Fruit fly (Drosophila melanogaster) whole organism, embryonic: Measurements from ENCODE around the gene ova.
A peak's percentile ranks its signal among the peaks of the same experiment; 100 is the strongest.

Experiments used
- Ada2b ChIP-seq: fragments of 200-800 bp; sonication (Bioruptor generic); IDR thresholded peaks from 2 replicates; pipeline ENCODE4 v1.3.6; 2022; ENCODE audit warnings: missing biosample characterization, missing genetic modification characterization
- Antp ChIP-seq: fragments of 200-800 bp; sonication (Bioruptor generic); optimal IDR thresholded peaks from 3 replicates; lab custom pipeline; 2016; ENCODE audit warnings: missing biosample characterization, missing genetic modification characterization
- CG10366 ChIP-seq: fragments of 200-800 bp; sonication (Bioruptor generic); IDR thresholded peaks from 2 replicates; pipeline ENCODE4 v1.3.6; 2022; ENCODE audit warnings: missing biosample characterization, missing genetic modification characterization
- CG12659 ChIP-seq: fragments of 200-800 bp; sonication (Bioruptor generic); optimal IDR thresholded peaks from 3 replicates; lab custom pipeline; 2017; ENCODE audit warnings: mild to moderate bottlenecking, missing biosample characterization, missing genetic modification reagents, missing genetic modification characterization
- CG14014 ChIP-seq: fragments of 200-800 bp; sonication (Bioruptor generic); IDR thresholded peaks from 2 replicates; pipeline ENCODE4 v1.3.6; 2022; ENCODE audit warnings: missing biosample characterization, missing genetic modification characterization
- CG1603 ChIP-seq: fragments of 200-800 bp; sonication (Bioruptor generic); optimal IDR thresholded peaks from 2 replicates; lab custom pipeline; 2019; ENCODE audit warnings: missing biosample characterization, mild to moderate bottlenecking, missing genetic modification characterization, moderate library complexity
- CG31388 ChIP-seq: fragments of 200-800 bp; sonication (Bioruptor generic); optimal IDR thresholded peaks from 2 replicates; lab custom pipeline; 2016; ENCODE audit warnings: missing biosample characterization, missing genetic modification characterization
- CG31441 ChIP-seq: fragments of 200-800 bp; sonication (Bioruptor generic); IDR thresholded peaks from 2 replicates; pipeline ENCODE4 v1.3.6; 2022; ENCODE audit warnings: missing biosample characterization, missing genetic modification characterization
- CG4730 ChIP-seq: fragments of 200-800 bp; sonication (Bioruptor generic); IDR thresholded peaks from 2 replicates; pipeline ENCODE4 v1.3.6; 2022; ENCODE audit warnings: missing biosample characterization, missing genetic modification characterization
- CG6765 ChIP-seq: fragments of 200-800 bp; sonication (Bioruptor generic); optimal IDR thresholded peaks from 3 replicates; lab custom pipeline; 2017; ENCODE audit warnings: missing biosample characterization, mild to moderate bottlenecking, missing genetic modification characterization
- CG6854 ChIP-seq: fragments of 200-800 bp; sonication (Bioruptor generic); optimal IDR thresholded peaks from 3 replicates; lab custom pipeline; 2017; ENCODE audit warnings: missing biosample characterization, mild to moderate bottlenecking, missing genetic modification characterization
- CG7928 ChIP-seq: fragments of 200-800 bp; sonication (Bioruptor generic); optimal IDR thresholded peaks from 2 replicates; lab custom pipeline; 2017; ENCODE audit warnings: missing biosample characterization, mild to moderate bottlenecking, missing genetic modification characterization
- CG8281 ChIP-seq: fragments of 200-800 bp; sonication (Bioruptor generic); optimal IDR thresholded peaks from 2 replicates; lab custom pipeline; 2018; ENCODE audit warnings: missing biosample characterization, mild to moderate bottlenecking, missing genetic modification characterization, moderate library complexity
- CG8388 ChIP-seq: fragments of 200-800 bp; sonication (Bioruptor generic); optimal IDR thresholded peaks from 2 replicates; lab custom pipeline; 2019; ENCODE audit warnings: missing biosample characterization, mild to moderate bottlenecking, missing genetic modification characterization, moderate library complexity
- CG8478 ChIP-seq: fragments of >200 bp; optimal IDR thresholded peaks from 2 replicates; lab custom pipeline; 2018
- CoRest ChIP-seq: fragments of 200-800 bp; sonication (Bioruptor generic); optimal IDR thresholded peaks from 3 replicates; lab custom pipeline; 2018; ENCODE audit warnings: missing biosample characterization, mild to moderate bottlenecking, missing genetic modification characterization, moderate library complexity
- Deaf1 ChIP-seq: fragments of 200-800 bp; optimal IDR thresholded peaks from 3 replicates; lab custom pipeline; 2019; ENCODE audit warnings: missing biosample characterization, mild to moderate bottlenecking, missing genetic modification characterization, moderate library complexity
- E2f2 ChIP-seq: fragments of 200-800 bp; sonication (Bioruptor generic); IDR thresholded peaks from 2 replicates; pipeline ENCODE4 v1.3.6; 2022; ENCODE audit warnings: missing biosample characterization, missing genetic modification characterization
- Fer1 ChIP-seq: fragments of 200-800 bp; sonication (Bioruptor generic); optimal IDR thresholded peaks from 2 replicates; lab custom pipeline; 2017; ENCODE audit warnings: missing biosample characterization, mild to moderate bottlenecking, missing genetic modification characterization
- HLH54F ChIP-seq: fragments of 200-800 bp; sonication (Bioruptor generic); optimal IDR thresholded peaks from 3 replicates; lab custom pipeline; 2016; ENCODE audit warnings: missing biosample characterization, missing genetic modification characterization
- Hand ChIP-seq: fragments of 200-800 bp; sonication (Bioruptor generic); optimal IDR thresholded peaks from 2 replicates; lab custom pipeline; 2017; ENCODE audit warnings: mild to moderate bottlenecking, missing biosample characterization, missing genetic modification reagents, missing genetic modification characterization
- Hr51 ChIP-seq, 2 experiments: fragments of 200-800 bp; sonication (Bioruptor generic); optimal IDR thresholded peaks; 2 replicates in 1 of 2; 3 replicates in 1 of 2; lab custom pipeline; 2016 to 2018; ENCODE audit warnings: missing biosample characterization in 2 of 2, missing genetic modification characterization in 2 of 2, mild to moderate bottlenecking in 1 of 2, moderate library complexity in 1 of 2
- Hsf ChIP-seq: fragments of 200-800 bp; sonication (Bioruptor generic); optimal IDR thresholded peaks from 3 replicates; lab custom pipeline; 2016; ENCODE audit warnings: missing biosample characterization, missing genetic modification characterization
- Lim3 ChIP-seq: fragments of 200-800 bp; sonication (Bioruptor generic); IDR thresholded peaks from 2 replicates; pipeline ENCODE4 v1.3.6; 2022; ENCODE audit warnings: missing biosample characterization, missing genetic modification characterization
- Lpt ChIP-seq: fragments of >200 bp; optimal IDR thresholded peaks from 2 replicates; lab custom pipeline; 2018; ENCODE audit warnings: missing biosample characterization, missing genetic modification characterization
- Nf-YA ChIP-seq: fragments of 200-800 bp; sonication (Bioruptor generic); IDR thresholded peaks from 2 replicates; pipeline ENCODE4 v1.3.6; 2022; ENCODE audit warnings: missing biosample characterization, missing genetic modification characterization
- NfI ChIP-seq: fragments of 200-800 bp; sonication (Bioruptor generic); optimal IDR thresholded peaks from 3 replicates; lab custom pipeline; 2018; ENCODE audit warnings: missing biosample characterization, mild to moderate bottlenecking, missing genetic modification characterization, moderate library complexity
- Optix ChIP-seq: fragments of 200-800 bp; sonication (Bioruptor generic); IDR thresholded peaks from 3 replicates; pipeline ENCODE4 v1.3.6; 2022; ENCODE audit warnings: missing biosample characterization, missing genetic modification characterization
- Ravus ChIP-seq: fragments of 200-800 bp; sonication (Bioruptor generic); IDR thresholded peaks from 2 replicates; pipeline ENCODE4 v1.3.6; 2022; ENCODE audit warnings: missing biosample characterization, missing genetic modification characterization
- Sry-δ ChIP-seq: fragments of 200-800 bp; sonication (Bioruptor generic); optimal IDR thresholded peaks from 2 replicates; lab custom pipeline; 2016; ENCODE audit warnings: missing biosample characterization, missing genetic modification characterization
- Vsx1 ChIP-seq: fragments of 200-800 bp; sonication (Bioruptor generic); optimal IDR thresholded peaks from 2 replicates; lab custom pipeline; 2017; ENCODE audit warnings: missing biosample characterization, mild to moderate bottlenecking, missing genetic modification characterization, missing genetic modification reagents
- bab2 ChIP-seq: fragments of 200-800 bp; sonication (Bioruptor generic); optimal IDR thresholded peaks from 2 replicates; lab custom pipeline; 2016; ENCODE audit warnings: missing biosample characterization, missing genetic modification characterization
- chinmo ChIP-seq: fragments of 200-800 bp; sonication (Bioruptor generic); IDR thresholded peaks from 4 replicates; pipeline ENCODE4 v1.3.6; 2022; ENCODE audit warnings: missing biosample characterization, missing genetic modification characterization; ENCODE audit not compliant: partially characterized antibody
- ems ChIP-seq: fragments of 200-800 bp; sonication (Bioruptor generic); optimal IDR thresholded peaks from 3 replicates; lab custom pipeline; 2016; ENCODE audit warnings: missing biosample characterization, missing genetic modification characterization
- fd102C ChIP-seq: fragments of 200-800 bp; sonication (Bioruptor generic); optimal IDR thresholded peaks from 2 replicates; lab custom pipeline; 2018; ENCODE audit warnings: missing biosample characterization, mild to moderate bottlenecking, missing genetic modification characterization, moderate library complexity
- ftz-f1 ChIP-seq: fragments of 200-800 bp; sonication (Bioruptor generic); optimal IDR thresholded peaks from 2 replicates; lab custom pipeline; 2016; ENCODE audit warnings: missing biosample characterization, missing genetic modification characterization
- gcm2 ChIP-seq: fragments of 200-800 bp; sonication (Bioruptor generic); optimal IDR thresholded peaks from 2 replicates; lab custom pipeline; 2016; ENCODE audit warnings: missing biosample characterization, missing genetic modification characterization
- grn ChIP-seq: fragments of 200-800 bp; sonication (Bioruptor generic); optimal IDR thresholded peaks from 3 replicates; lab custom pipeline; 2017; ENCODE audit warnings: missing biosample characterization, missing genetic modification characterization
- kay ChIP-seq: fragments of 200-800 bp; sonication (Bioruptor generic); optimal IDR thresholded peaks from 2 replicates; lab custom pipeline; 2016; ENCODE audit warnings: missing biosample characterization, missing genetic modification characterization
- klu ChIP-seq: fragments of 200-800 bp; sonication (Bioruptor generic); IDR thresholded peaks from 2 replicates; pipeline ENCODE4 v1.3.6; 2022; ENCODE audit warnings: missing biosample characterization, missing genetic modification characterization
- lmd ChIP-seq: fragments of 200-800 bp; sonication (Bioruptor generic); IDR thresholded peaks from 2 replicates; pipeline ENCODE4 v1.3.6; 2022; ENCODE audit warnings: missing biosample characterization, missing genetic modification characterization
- mam ChIP-seq: fragments of 200-800 bp; sonication (Bioruptor generic); optimal IDR thresholded peaks from 3 replicates; lab custom pipeline; 2016; ENCODE audit warnings: missing biosample characterization, missing genetic modification characterization
- nau ChIP-seq: fragments of 200-800 bp; sonication (Bioruptor generic); optimal IDR thresholded peaks from 3 replicates; lab custom pipeline; 2017; ENCODE audit warnings: missing biosample characterization, mild to moderate bottlenecking, missing genetic modification characterization, missing genetic modification reagents
- odd ChIP-seq: fragments of 200-800 bp; sonication (Bioruptor generic); optimal IDR thresholded peaks from 2 replicates; lab custom pipeline; 2017; ENCODE audit warnings: missing biosample characterization, mild to moderate bottlenecking, missing genetic modification characterization
- org-1 ChIP-seq: fragments of 200-800 bp; sonication (Bioruptor generic); optimal IDR thresholded peaks from 2 replicates; lab custom pipeline; 2017; ENCODE audit warnings: missing biosample characterization, missing genetic modification characterization
- pho ChIP-seq: fragments of 200-800 bp; sonication (Bioruptor generic); optimal IDR thresholded peaks from 2 replicates; lab custom pipeline; 2016; ENCODE audit warnings: missing biosample characterization, missing genetic modification characterization
- psq ChIP-seq: fragments of 200-800 bp; sonication (Bioruptor generic); optimal IDR thresholded peaks from 2 replicates; lab custom pipeline; 2017; ENCODE audit warnings: missing biosample characterization, missing genetic modification characterization
- sima ChIP-seq: fragments of 200-800 bp; sonication (Bioruptor generic); optimal IDR thresholded peaks from 2 replicates; lab custom pipeline; 2016; ENCODE audit warnings: missing biosample characterization, missing genetic modification characterization
- slbo ChIP-seq: fragments of 200-800 bp; sonication (Bioruptor generic); IDR thresholded peaks from 2 replicates; pipeline ENCODE4 v1.3.6; 2022; ENCODE audit warnings: missing biosample characterization, missing genetic modification characterization
- tup ChIP-seq: fragments of 200-800 bp; sonication (Bioruptor generic); optimal IDR thresholded peaks from 2 replicates; lab custom pipeline; 2016; ENCODE audit warnings: missing biosample characterization, mild to moderate bottlenecking, missing genetic modification characterization, moderate library complexity
- vfl ChIP-seq: fragments of 200-800 bp; sonication (Bioruptor generic); optimal IDR thresholded peaks from 2 replicates; lab custom pipeline; 2016; ENCODE audit warnings: missing biosample characterization, missing genetic modification characterization

Gene ova

dm6 chr2L:10260750-10261493, 29.4 kb upstream of the ova start, which contains the start of gene Pten (continued):
- TF ChIP-seq CG4730 (GFP tag; lab: Robert Waterston, UW) (no peak), CG31441 (GFP tag; lab: Robert Waterston, UW) (no peak), CG6854 (peak; percentile 5), CG8281 (tag; lab: Kevin White, UChicago) (no peak), CG8388 (GFP tag; lab: Kevin White, UChicago) (peak; percentile 66), CG14014 (GFP tag; lab: Robert Waterston, UW) (peak; percentile 61; the same call in 1 of the 2 replicates), HLH54F (peak; percentile 51), kay (GFP tag; lab: Kevin White, UChicago) (peak; percentile 61), CG1603 (peak; percentile 80), CG31388 (no peak), CG12659 (GFP tag; lab: Kevin White, UChicago) (peak; percentile 82), NfI (GFP tag; lab: Kevin White, UChicago) (peak; percentile 64), vfl (no peak), Ravus (GFP tag; lab: Robert Waterston, UW) (no peak; the same call in 1 of the 2 replicates), Nf-YA (GFP tag; lab: Robert Waterston, UW) (no peak), CG7928 (GFP tag; lab: Kevin White, UChicago) (peak; percentile 4), Lpt (GFP tag; lab: Kevin White, UChicago) (no peak), Fer1 (GFP tag; lab: Kevin White, UChicago) (peak; percentile 55), Antp (GFP tag; lab: Kevin White, UChicago) (no peak), CG8478 (lab: Kevin White, UChicago) (no peak), Sry-δ (GFP tag; lab: Kevin White, UChicago) (peak; percentile 79), psq (GFP tag; lab: Kevin White, UChicago) (peak; percentile 33), grn (GFP tag; lab: Kevin White, UChicago) (peak; percentile 49), fd102C (GFP tag; lab: Kevin White, UChicago) (peak; percentile 44), chinmo (peak; percentile 85; the same call in 2 of the 4 replicates), ems (GFP tag; lab: Kevin White, UChicago) (peak; percentile 32), Hand (GFP tag; lab: Kevin White, UChicago) (no peak), Lim3 (GFP tag; lab: Robert Waterston, UW) (no peak), Optix (GFP tag; lab: Robert Waterston, UW) (no peak), Hsf (GFP tag; lab: Kevin White, UChicago) (peak; percentile 63), klu (GFP tag; lab: Robert Waterston, UW) (no peak), E2f2 (GFP tag; lab: Robert Waterston, UW) (peak; percentile 60), mam (peak; percentile 74), Deaf1 (tag; lab: Kevin White, UChicago) (no peak), pho (GFP tag; lab: Kevin White, UChicago) (peak; percentile 64), nau (GFP tag; lab: Kevin White, UChicago) (no peak), ftz-f1 (GFP tag; lab: Kevin White, UChicago) (no peak), CG10366 (GFP tag; lab: Robert Waterston, UW) (peak; percentile 54), sima (GFP tag; lab: Kevin White, UChicago) (peak; percentile 28), Ada2b (GFP tag; lab: Robert Waterston, UW) (peak; percentile 57), Vsx1 (no peak), lmd (GFP tag; lab: Robert Waterston, UW) (no peak), CG6765 (GFP tag; lab: Kevin White, UChicago) (peak; percentile 37), CoRest (tag; lab: Kevin White, UChicago) (peak; percentile 76), bab2 (GFP tag; lab: Kevin White, UChicago) (peak; percentile 61), tup (GFP tag; lab: Kevin White, UChicago) (no peak), org-1 (no peak), gcm2 (GFP tag; lab: Kevin White, UChicago) (no peak), Hr51 (GFP tag; optimal IDR thresholded peaks at IDR 0.05; lab: Kevin White, UChicago) (peak in 1 of 2 experiments; percentile 46), odd (no peak), slbo (GFP tag; lab: Robert Waterston, UW) (peak; percentile 51)
